Fruit fly (Drosophila melanogaster): ENCODE measurements around the gene RpS27A.

The RpS27A gene

DNA sequence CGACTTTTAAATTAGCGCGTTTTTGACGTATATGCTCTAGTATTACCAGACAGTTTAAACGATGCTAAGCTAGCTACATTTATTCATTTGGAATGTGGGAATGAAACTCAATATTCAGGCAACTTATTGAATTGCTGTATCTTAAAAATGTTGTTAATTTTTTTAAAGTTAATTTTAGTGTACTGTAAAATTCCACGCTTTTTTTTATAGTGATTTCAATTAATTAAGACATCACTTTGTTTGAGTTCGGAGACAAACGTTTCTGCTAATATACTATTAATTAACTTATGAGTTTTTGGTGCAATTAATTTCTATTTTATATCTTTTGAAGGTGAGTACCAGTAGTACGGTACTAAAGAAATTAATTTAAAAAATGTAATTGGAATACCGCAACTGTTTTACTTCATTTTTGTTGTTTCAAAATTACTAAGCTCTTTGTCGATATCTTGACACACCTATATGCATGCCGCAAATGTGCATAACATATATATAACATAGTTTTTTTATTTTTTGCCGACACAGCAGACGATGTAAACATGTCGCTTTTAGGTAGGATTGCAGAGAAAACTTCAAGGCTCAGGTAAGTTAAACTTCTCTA is 21.8 kb upstream of the RpS27A start, which contains the start of the genes Cdk1 and mRpS7 (continued):
- TF ChIP-seq Sry-δ (GFP tag; optimal IDR thresholded peaks at IDR 0.05) (peak; percentile 32), CG4730 (GFP tag; IDR thresholded peaks at IDR 0.05) (peak; percentile 41), pita (GFP tag; optimal IDR thresholded peaks at IDR 0.05) (no peak), sr (GFP tag; IDR thresholded peaks at IDR 0.05) (no peak), cg (GFP tag; optimal IDR thresholded peaks at IDR 0.05) (no peak), CG12299 (tag; optimal IDR thresholded peaks at IDR 0.05) (peak; percentile 32), HmgD (GFP tag; optimal IDR thresholded peaks at IDR 0.05) (peak; percentile 36), CG6272 (GFP tag; IDR thresholded peaks at IDR 0.05) (0 out of 2 replicates have a peak, but pooled peaks have one; percentile 7), Deaf1 (tag; optimal IDR thresholded peaks at IDR 0.05) (peak; percentile 39), CG17186 (GFP tag; optimal IDR thresholded peaks at IDR 0.05) (peak; percentile 30), oc (tag; optimal IDR thresholded peaks at IDR 0.05) (no peak), CG6683 (GFP tag; optimal IDR thresholded peaks at IDR 0.05) (no peak), unc-4 (GFP tag; IDR thresholded peaks at IDR 0.05; ENCODE audit: partially characterized antibody) (no peak), HmgZ (tag; optimal IDR thresholded peaks at IDR 0.05) (peak; percentile 51), Ssrp (tag; optimal IDR thresholded peaks at IDR 0.05) (peak; percentile 75), emc (GFP tag; optimal IDR thresholded peaks at IDR 0.05) (no peak), CG2875 (GFP tag; optimal IDR thresholded peaks at IDR 0.05) (peak; percentile 27), CG11247 (GFP tag; IDR thresholded peaks at IDR 0.05) (peak; percentile 43; the same call in 1 of the 2 replicates), CG8281 (tag; optimal IDR thresholded peaks at IDR 0.05) (no peak), vvl (GFP tag; IDR thresholded peaks at IDR 0.05) (peak; percentile 77), tup (GFP tag; optimal IDR thresholded peaks at IDR 0.05) (no peak), CG8359 (GFP tag; optimal IDR thresholded peaks at IDR 0.05; ENCODE audit: borderline replicate concordance) (peak; percentile 27), CG4424 (GFP tag; optimal IDR thresholded peaks at IDR 0.05) (peak; percentile 70), Chrac-16 (GFP tag; optimal IDR thresholded peaks at IDR 0.05) (peak; percentile 76), sima (GFP tag; optimal IDR thresholded peaks at IDR 0.05) (no peak), CG17359 (tag; optimal IDR thresholded peaks at IDR 0.05) (peak; percentile 66), CG2678 (tag; optimal IDR thresholded peaks at IDR 0.05) (peak; percentile 87), gem (tag; optimal IDR thresholded peaks at IDR 0.05) (peak; percentile 90), Poxn (GFP tag; IDR thresholded peaks at IDR 0.05) (0 out of 2 replicates have a peak, but pooled peaks have one; percentile 35), CG13775 (GFP tag; optimal IDR thresholded peaks at IDR 0.05) (peak; percentile 80), zfh1 (GFP tag; IDR thresholded peaks at IDR 0.05) (peak; percentile 73), CG1792 (GFP tag; optimal IDR thresholded peaks at IDR 0.05) (no peak), nerfin-1 (tag; optimal IDR thresholded peaks at IDR 0.05) (peak; percentile 51), CG7987 (GFP tag; optimal IDR thresholded peaks at IDR 0.05) (no peak), CG16813 (GFP tag; IDR thresholded peaks at IDR 0.05; ENCODE audit: partially characterized antibody) (no peak), ERR (GFP tag; optimal IDR thresholded peaks at IDR 0.05) (no peak), peb (GFP tag; IDR thresholded peaks at IDR 0.05) (no peak), dpn (GFP tag; optimal IDR thresholded peaks at IDR 0.05) (peak; percentile 29 to 62), gcm2 (GFP tag; optimal IDR thresholded peaks at IDR 0.05) (peak; percentile 13), pan (optimal IDR thresholded peaks at IDR 0.05) (no peak), pan (GFP tag; optimal IDR thresholded peaks at IDR 0.05 in 1 of 2, IDR thresholded peaks at IDR 0.05 in 1 of 2) (peak in 1 of 2 experiments; percentile 82), prd (optimal IDR thresholded peaks at IDR 0.05) (no peak), prd (GFP tag; IDR thresholded peaks at IDR 0.05) (peak; percentile 81), h (optimal IDR thresholded peaks at IDR 0.05) (no peak), CG10565 (GFP tag; optimal IDR thresholded peaks at IDR 0.05) (peak; percentile 52), CG13894 (tag; optimal IDR thresholded peaks at IDR 0.05) (peak; percentile 47), vnd (GFP tag; IDR thresholded peaks at IDR 0.05; ENCODE audit: partially characterized antibody) (no peak), eve (GFP tag; optimal IDR thresholded peaks at IDR 0.05) (peak in 1 of 2 experiments; percentile 41), CG8944 (GFP tag; optimal IDR thresholded peaks at IDR 0.05) (peak; percentile 42), odd (GFP tag; optimal IDR thresholded peaks at IDR 0.05) (no peak)
